Fruit fly (Drosophila melanogaster): ENCODE results near the gene CG42264.
A peak's percentile ranks its signal among the peaks of the same experiment; 100 is the strongest.

CG42264 gene

dm6 chrX:5746864-5747861, 29.3 kb downstream of the CG42264 start, which contains the start of the genes IntS6 and Rtel1 (continued):
- TF ChIP-seq Dll (GFP tag; IDR thresholded peaks at IDR 0.05; ENCODE audit: partially characterized antibody) (0 out of 4 replicates have a peak, but pooled peaks have one; percentile 24), CG9797 (GFP tag; optimal IDR thresholded peaks at IDR 0.05) (peak; percentile 84), gro (GFP tag; optimal IDR thresholded peaks at IDR 0.05) (peak; percentile 91), CoRest (tag; optimal IDR thresholded peaks at IDR 0.05) (peak; percentile 94), lmd (GFP tag; IDR thresholded peaks at IDR 0.05) (peak; percentile 93), MBD-R2 (GFP tag; IDR thresholded peaks at IDR 0.05) (peak; percentile 79), sob (GFP tag; IDR thresholded peaks at IDR 0.05) (peak; percentile 91), CG9876 (GFP tag; optimal IDR thresholded peaks at IDR 0.05) (peak; percentile 82), h (optimal IDR thresholded peaks at IDR 0.05) (no peak), CG13123 (GFP tag; optimal IDR thresholded peaks at IDR 0.05) (peak; percentile 65), twi (tag; optimal IDR thresholded peaks at IDR 0.05) (peak; percentile 83), CG6272 (GFP tag; IDR thresholded peaks at IDR 0.05) (peak; percentile 79), CG8089 (GFP tag; optimal IDR thresholded peaks at IDR 0.05) (peak; percentile 86), CG34376 (GFP tag; optimal IDR thresholded peaks at IDR 0.05) (peak; percentile 98), Usf (GFP tag; optimal IDR thresholded peaks at IDR 0.05) (peak; percentile 83), Myb (GFP tag; optimal IDR thresholded peaks at IDR 0.05) (peak; percentile 81), Nf-YA (GFP tag; IDR thresholded peaks at IDR 0.05) (peak; percentile 78), Scr (GFP tag; IDR thresholded peaks at IDR 0.05; ENCODE audit: partially characterized antibody) (no peak; the same call in 1 of the 2 replicates), CG6813 (GFP tag; optimal IDR thresholded peaks at IDR 0.05) (peak; percentile 72), mam (GFP tag; optimal IDR thresholded peaks at IDR 0.05) (peak; percentile 96), usp (GFP tag; optimal IDR thresholded peaks at IDR 0.05) (no peak), GATAe (GFP tag; conservative IDR thresholded peaks at IDR 0.05) (peak; percentile 53; the same call in 1 of the 2 replicates), nerfin-2 (GFP tag; IDR thresholded peaks at IDR 0.05; ENCODE audit: partially characterized antibody) (no peak), CG32767 (GFP tag; IDR thresholded peaks at IDR 0.05) (peak; percentile 75), Dp (GFP tag; optimal IDR thresholded peaks at IDR 0.05) (no peak), tll (GFP tag; optimal IDR thresholded peaks at IDR 0.05) (peak; percentile 1 to 14), CG9727 (GFP tag; optimal IDR thresholded peaks at IDR 0.05) (peak; percentile 84), Doc2 (GFP tag; IDR thresholded peaks at IDR 0.05) (peak; percentile 68), Pdp1 (GFP tag; optimal IDR thresholded peaks at IDR 0.05) (peak; percentile 85 to 95), cg (GFP tag; optimal IDR thresholded peaks at IDR 0.05) (peak; percentile 98), br (optimal IDR thresholded peaks at IDR 0.05) (no peak), Sox100B (GFP tag; optimal IDR thresholded peaks at IDR 0.05) (peak; percentile 82), Mes4 (GFP tag; optimal IDR thresholded peaks at IDR 0.05) (peak; percentile 84), Lpt (GFP tag; optimal IDR thresholded peaks at IDR 0.05) (no peak), Hr39 (optimal IDR thresholded peaks at IDR 0.05) (no peak), CG10267 (tag; optimal IDR thresholded peaks at IDR 0.05) (peak; percentile 78), CG7963 (GFP tag; IDR thresholded peaks at IDR 0.05; ENCODE audit: partially characterized antibody) (peak; percentile 41; the same call in 1 of the 3 replicates), CG11085 (GFP tag; IDR thresholded peaks at IDR 0.05) (peak; percentile 74), CG15011 (GFP tag; optimal IDR thresholded peaks at IDR 0.05) (peak; percentile 71), sisA (GFP tag; IDR thresholded peaks at IDR 0.05) (peak; percentile 93), CG9817 (tag; optimal IDR thresholded peaks at IDR 0.05) (peak; percentile 94), tna (GFP tag; IDR thresholded peaks at IDR 0.05; ENCODE audit: partially characterized antibody) (no peak), caup (GFP tag; optimal IDR thresholded peaks at IDR 0.05; ENCODE audit: severe bottlenecking) (peak; percentile 88), chn (GFP tag; optimal IDR thresholded peaks at IDR 0.05) (peak; percentile 87), gcm (GFP tag; optimal IDR thresholded peaks at IDR 0.05) (peak; percentile 81), stwl (tag; optimal IDR thresholded peaks at IDR 0.05) (no peak), gsb (GFP tag; IDR thresholded peaks at IDR 0.05) (peak; percentile 75), crol (GFP tag; IDR thresholded peaks at IDR 0.05) (peak; percentile 65)
